Worm (Caenorhabditis elegans) whole organism, L2 larva: ENCODE measurements around the gene fbxb-79.

Experiments used
- ama-1 ChIP-seq: fragments of 150-350 bp; optimal IDR thresholded peaks from 2 replicates; lab custom pipeline; 2018; ENCODE audit warnings: inconsistent platforms
- blmp-1 ChIP-seq: sonication (generic microtip); optimal IDR thresholded peaks from 2 replicates; lab custom pipeline; 2017; ENCODE audit warnings: missing genetic modification characterization, mild to moderate bottlenecking, missing compliant biosample characterization, antibody characterized with exemption, moderate library complexity; ENCODE audit not compliant: insufficient read depth
- ceh-16 ChIP-seq: fragments of 150-350 bp; optimal IDR thresholded peaks from 2 replicates; lab custom pipeline; 2014; ENCODE audit warnings: missing biosample characterization, missing genetic modification characterization
- ceh-82 ChIP-seq: fragments of 150-350 bp; optimal IDR thresholded peaks from 2 replicates; lab custom pipeline; 2014; ENCODE audit warnings: missing biosample characterization, missing genetic modification characterization
- elt-3 ChIP-seq: sonication (generic microtip); optimal IDR thresholded peaks from 2 replicates; lab custom pipeline; 2017; ENCODE audit warnings: missing biosample characterization, missing genetic modification characterization
- fos-1 ChIP-seq: fragments of 150-350 bp; optimal IDR thresholded peaks from 2 replicates; lab custom pipeline; 2014; ENCODE audit warnings: missing biosample characterization, missing genetic modification characterization
- lin-13 ChIP-seq: fragments of 150-350 bp; optimal IDR thresholded peaks from 2 replicates; lab custom pipeline; 2014; ENCODE audit warnings: missing biosample characterization, missing genetic modification reagents, missing genetic modification characterization
- lsy-2 ChIP-seq, 2 experiments: fragments of 150-350 bp in 1 of 2; sonication (generic microtip) in 1 of 2; optimal IDR thresholded peaks; 2 replicates each; lab custom pipeline; 2014 to 2017; ENCODE audit warnings: missing biosample characterization in 2 of 2, missing genetic modification characterization in 2 of 2
- nhr-23 ChIP-seq: fragments of 150-350 bp; optimal IDR thresholded peaks from 2 replicates; lab custom pipeline; 2014; ENCODE audit warnings: missing biosample characterization, missing genetic modification reagents, missing genetic modification characterization
- nhr-25 ChIP-seq: fragments of 150-350 bp; sonication (generic microtip); optimal IDR thresholded peaks from 3 replicates; lab custom pipeline; 2014; ENCODE audit warnings: missing biosample characterization, missing genetic modification characterization
- unc-39 ChIP-seq: fragments of 150-350 bp; optimal IDR thresholded peaks from 2 replicates; lab custom pipeline; 2014; ENCODE audit warnings: missing biosample characterization, missing genetic modification characterization
- unc-62 ChIP-seq: fragments of 150-350 bp; optimal IDR thresholded peaks from 2 replicates; lab custom pipeline; 2014; ENCODE audit warnings: missing biosample characterization, missing genetic modification reagents, missing genetic modification characterization
- zag-1 ChIP-seq: fragments of 150-350 bp; optimal IDR thresholded peaks from 2 replicates; lab custom pipeline; 2014; ENCODE audit warnings: missing biosample characterization, missing genetic modification characterization
- ztf-11 ChIP-seq: sonication (generic microtip); optimal IDR thresholded peaks from 2 replicates; lab custom pipeline; 2017; ENCODE audit warnings: missing biosample characterization, missing genetic modification characterization

DNA sequence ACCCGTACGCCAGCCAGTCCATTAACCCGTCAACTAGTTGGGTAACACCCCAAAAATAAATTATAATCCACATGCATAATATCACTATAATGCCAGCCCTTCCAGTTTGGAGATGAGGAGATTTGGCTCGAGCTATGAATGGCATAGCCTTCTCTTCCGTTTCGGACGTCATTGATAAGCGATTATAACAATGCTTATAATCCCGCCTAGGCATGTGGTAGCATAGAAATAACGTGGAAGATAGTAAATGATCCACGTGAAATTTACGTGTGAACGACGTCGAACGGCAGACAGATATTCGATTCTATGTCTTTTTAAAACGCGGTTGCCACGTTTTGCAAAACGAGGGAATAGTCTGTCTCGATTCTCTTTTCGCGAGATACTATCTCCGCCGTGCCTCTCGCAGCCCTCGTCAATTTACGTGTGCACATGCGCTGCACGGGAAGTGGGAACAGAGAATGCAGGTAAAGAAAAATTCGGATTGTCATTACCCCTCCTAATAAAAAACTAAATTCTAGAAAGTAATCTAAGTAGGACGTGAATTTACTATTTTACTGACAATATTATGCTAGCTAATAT lies 40.4 kb downstream of the fbxb-79 start:
- TF ChIP-seq unc-39 (tag; lab: Kevin White, UChicago) (no peak), nhr-23 (no peak), fos-1 (tag; lab: Kevin White, UChicago) (no peak), ceh-16 (tag; lab: Kevin White, UChicago) (no peak), lin-13 (GFP tag; lab: Kevin White, UChicago) (no peak), lsy-2 (tag; optimal IDR thresholded peaks at IDR 0.05; lab: Kevin White, UChicago) (no peak), elt-3 (no peak), ceh-82 (tag; lab: Kevin White, UChicago) (no peak), blmp-1 (tag; lab: Kevin White, UChicago) (no peak), ama-1 (no peak), nhr-25 (tag; lab: Kevin White, UChicago) (no peak), ztf-11 (no peak), unc-62 (GFP tag; lab: Kevin White, UChicago) (no peak), zag-1 (tag; lab: Kevin White, UChicago) (no peak)
